Worm (Caenorhabditis elegans) whole organism, L1 larva: ENCODE results near the gene Y22F5A.11.

Experiments
- alr-1 ChIP-seq: fragments of 200-800 bp; sonication (Bioruptor generic); optimal IDR thresholded peaks from 2 replicates; lab custom pipeline; 2018; ENCODE audit warnings: borderline replicate concordance, mild to moderate bottlenecking, missing genetic modification characterization, missing compliant biosample characterization
- ceh-63 ChIP-seq: fragments of 200-800 bp; sonication (Bioruptor generic); optimal IDR thresholded peaks from 2 replicates; lab custom pipeline; 2018; ENCODE audit warnings: mild to moderate bottlenecking, missing genetic modification characterization, missing compliant biosample characterization
- ceh-82 ChIP-seq, 3 experiments: fragments of 150-350 bp in 1 of 3; sonication (generic microtip) in 2 of 3; optimal IDR thresholded peaks; 2 replicates each; lab custom pipeline; 2014 to 2017; ENCODE audit warnings: missing biosample characterization in 3 of 3, missing genetic modification characterization in 3 of 3
- egl-13 ChIP-seq: sonication (generic microtip); optimal IDR thresholded peaks from 2 replicates; lab custom pipeline; 2016; ENCODE audit warnings: missing genotype, missing genetic modification reagents, missing genetic modification characterization, missing compliant biosample characterization
- fkh-10 ChIP-seq: sonication (generic microtip); optimal IDR thresholded peaks from 2 replicates; lab custom pipeline; 2017; ENCODE audit warnings: missing biosample characterization, missing genetic modification reagents, missing genetic modification characterization
- lin-13 ChIP-seq: fragments of 150-350 bp; optimal IDR thresholded peaks from 2 replicates; lab custom pipeline; 2014; ENCODE audit warnings: missing biosample characterization, missing genetic modification reagents, missing genetic modification characterization
- lin-39 ChIP-seq: fragments of 150-350 bp; optimal IDR thresholded peaks from 2 replicates; lab custom pipeline; 2014; ENCODE audit warnings: missing biosample characterization, missing genetic modification reagents, missing genetic modification characterization
- nhr-85 ChIP-seq: sonication (generic microtip); peaks from one replicate; lab custom pipeline; 2016; ENCODE audit warnings: missing genetic modification characterization, inconsistent platforms, missing compliant biosample characterization
- pqm-1 ChIP-seq: sonication (generic microtip); optimal IDR thresholded peaks from 3 replicates; lab custom pipeline; 2017; ENCODE audit warnings: missing biosample characterization, missing genetic modification characterization
- skn-1 ChIP-seq: fragments of 150-350 bp; optimal IDR thresholded peaks from 2 replicates; lab custom pipeline; 2014; ENCODE audit warnings: missing biosample characterization, missing genetic modification characterization
- unc-86 ChIP-seq: sonication (generic microtip); optimal IDR thresholded peaks from 2 replicates; lab custom pipeline; 2016; ENCODE audit warnings: missing genetic modification characterization, missing compliant biosample characterization

DNA sequence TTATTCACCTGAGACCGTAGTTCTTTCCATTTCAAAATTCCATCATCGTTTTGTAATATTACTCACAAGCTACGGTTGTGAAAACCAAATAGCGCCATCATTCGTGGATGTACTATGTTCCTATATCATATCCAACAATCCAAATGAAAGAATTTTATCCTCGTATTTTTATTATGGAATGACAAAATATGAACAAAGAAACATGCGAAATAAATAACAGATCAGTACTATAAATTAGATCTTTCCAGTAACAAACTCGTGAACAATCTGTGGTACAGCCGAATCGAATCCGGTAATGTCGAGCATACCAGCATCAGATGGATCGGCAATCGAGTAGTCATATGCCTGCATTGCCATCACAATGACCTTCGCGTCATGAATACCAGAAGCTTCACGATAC lies 22.8 kb downstream of the Y22F5A.11 start:
- no peak for TF ChIP-seq skn-1 (tag; lab: Kevin White, UChicago)
- TF ChIP-seq ceh-63 (GFP tag; lab: Kevin White, UChicago), result no peak
- no peak for TF ChIP-seq lin-13 (GFP tag; lab: Kevin White, UChicago)
- no peak for TF ChIP-seq egl-13 (tag; lab: Kevin White, UChicago)
- no peak for TF ChIP-seq pqm-1 (tag; lab: Kevin White, UChicago)
- TF ChIP-seq unc-86 (tag; lab: Kevin White, UChicago), result no peak
- TF ChIP-seq lin-39 (tag; lab: Kevin White, UChicago), result no peak
- no peak for TF ChIP-seq fkh-10 (GFP tag; lab: Kevin White, UChicago)
- TF ChIP-seq alr-1, result no peak
- no peak for TF ChIP-seq ceh-82 (tag; optimal IDR thresholded peaks at IDR 0.05; lab: Kevin White, UChicago)
- TF ChIP-seq nhr-85 (tag; lab: Kevin White, UChicago), result no peak
